Worm (Caenorhabditis elegans): ENCODE measurements around the gene mdh-1.
A peak's percentile ranks its signal among the peaks of the same experiment; 100 is the strongest.

mdh-1 gene

DNA sequence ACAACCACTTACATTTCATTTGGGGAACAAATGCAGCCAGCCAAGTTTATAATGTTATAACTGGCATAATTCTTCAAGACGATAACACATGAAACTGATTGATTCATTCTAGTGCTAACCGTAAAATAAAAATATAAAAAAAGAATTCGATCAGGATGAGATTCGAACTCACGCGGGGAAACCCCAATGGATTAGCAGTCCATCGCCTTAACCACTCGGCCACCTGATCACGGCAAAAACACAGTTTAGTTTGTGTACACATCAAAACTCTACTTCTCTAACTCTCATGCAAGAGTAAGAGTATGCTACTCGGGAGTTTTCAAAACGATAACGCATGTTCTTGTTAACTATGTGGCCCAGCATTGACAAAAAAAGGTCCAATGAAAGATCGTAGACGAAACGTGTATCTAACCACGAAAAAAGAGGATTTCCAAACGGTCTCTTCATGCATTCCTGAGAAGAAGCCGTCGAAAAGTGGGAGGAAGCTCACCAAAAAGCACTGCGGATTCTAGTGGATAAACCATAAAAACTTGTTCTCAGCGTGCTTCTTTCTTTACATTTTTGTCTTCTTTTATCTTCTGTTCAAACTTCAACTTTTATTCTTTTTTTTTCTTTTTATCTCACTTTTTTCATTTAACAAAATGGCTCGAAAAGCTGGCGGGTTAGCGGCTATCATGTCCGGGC lies 35.5 kb upstream of the mdh-1 start, which contains the start of gene twk-10:
Gene twk-10 (plus strand): TSS at position 634 of the 684 bp plus-strand sequence.
- TF ChIP-seq ceh-36 (tag; optimal IDR thresholded peaks at IDR 0.05): peak; percentile 23
- TF ChIP-seq B0310.2 (tag; optimal IDR thresholded peaks at IDR 0.05): no peak
- peak; percentile 62; the same call in 1 of the 2 replicates for TF ChIP-seq scrt-1 (GFP tag; IDR thresholded peaks at IDR 0.05)
- TF ChIP-seq hmg-4 (GFP tag; optimal IDR thresholded peaks at IDR 0.05): no peak
- no peak for TF ChIP-seq sea-1 (GFP tag; conservative IDR thresholded peaks at IDR 0.05)
- TF ChIP-seq ets-7 (tag; optimal IDR thresholded peaks at IDR 0.05): no peak
- TF ChIP-seq ceh-13 (GFP tag; optimal IDR thresholded peaks at IDR 0.05): no peak
- no peak for TF ChIP-seq F13C5.2 (tag; optimal IDR thresholded peaks at IDR 0.05)
- no peak for TF ChIP-seq ama-1 (optimal IDR thresholded peaks at IDR 0.05)
- TF ChIP-seq tbx-37 (GFP tag; conservative IDR thresholded peaks at IDR 0.05): 0 out of 2 replicates have a peak, but pooled peaks have one; percentile 39
- TF ChIP-seq tbx-11 (GFP tag; IDR thresholded peaks at IDR 0.05): no peak
- no peak for TF ChIP-seq hmbx-1 (tag; optimal IDR thresholded peaks at IDR 0.05)
- TF ChIP-seq tra-4 (tag; optimal IDR thresholded peaks at IDR 0.05): no peak
- peak; percentile 48 for TF ChIP-seq flt-1 (GFP tag; IDR thresholded peaks at IDR 0.05)
- no peak; the same call in 1 of the 2 replicates for TF ChIP-seq pes-1 (GFP tag; IDR thresholded peaks at IDR 0.05)

ce11 chrV:6549871-6550270 lies 33.5 kb upstream of the mdh-1 start, which contains the start of gene lipl-4:
Gene lipl-4, plus strand, starts transcription at chrV:6550171.
- no peak for TF ChIP-seq B0310.2 (tag; optimal IDR thresholded peaks at IDR 0.05)
- TF ChIP-seq aly-1 (tag; optimal IDR thresholded peaks at IDR 0.05): no peak
- no peak for TF ChIP-seq hmbx-1 (tag; optimal IDR thresholded peaks at IDR 0.05)
- no peak for TF ChIP-seq tbx-37 (GFP tag; conservative IDR thresholded peaks at IDR 0.05)
- no peak for TF ChIP-seq hnd-1 (tag; optimal IDR thresholded peaks at IDR 0.05)
- TF ChIP-seq hmg-4 (GFP tag; optimal IDR thresholded peaks at IDR 0.05): no peak
- no peak for TF ChIP-seq sea-1 (GFP tag; conservative IDR thresholded peaks at IDR 0.05)
- no peak for TF ChIP-seq ceh-13 (GFP tag; optimal IDR thresholded peaks at IDR 0.05)

ce11 chrV:6549148-6549547 lies 32.8 kb upstream of the mdh-1 start, which contains the start of gene K04A8.20:
Gene K04A8.20, plus strand, starts transcription at chrV:6549448.
- TF ChIP-seq ceh-13 (GFP tag; optimal IDR thresholded peaks at IDR 0.05) (no peak), tbx-11 (GFP tag; IDR thresholded peaks at IDR 0.05) (no peak), pes-1 (GFP tag; IDR thresholded peaks at IDR 0.05) (no peak), scrt-1 (GFP tag; IDR thresholded peaks at IDR 0.05) (no peak), ceh-36 (tag; optimal IDR thresholded peaks at IDR 0.05) (no peak), ets-7 (tag; optimal IDR thresholded peaks at IDR 0.05) (no peak), aly-1 (tag; optimal IDR thresholded peaks at IDR 0.05) (no peak), F13C5.2 (tag; optimal IDR thresholded peaks at IDR 0.05) (no peak), ama-1 (optimal IDR thresholded peaks at IDR 0.05) (no peak), sea-1 (GFP tag; conservative IDR thresholded peaks at IDR 0.05) (no peak), hmg-4 (GFP tag; optimal IDR thresholded peaks at IDR 0.05) (no peak), flt-1 (GFP tag; IDR thresholded peaks at IDR 0.05) (no peak), B0310.2 (tag; optimal IDR thresholded peaks at IDR 0.05) (no peak), tra-4 (tag; optimal IDR thresholded peaks at IDR 0.05) (no peak), hnd-1 (tag; optimal IDR thresholded peaks at IDR 0.05) (no peak), tbx-37 (GFP tag; conservative IDR thresholded peaks at IDR 0.05) (no peak)

- TF ChIP-seq hmbx-1 (tag; optimal IDR thresholded peaks at IDR 0.05) (no peak), tbx-11 (GFP tag; IDR thresholded peaks at IDR 0.05) (no peak), ets-7 (tag; optimal IDR thresholded peaks at IDR 0.05) (no peak)
These were observed 32.0 kb upstream of the mdh-1 start for ce11 chrV:6548309-6548708.

DNA sequence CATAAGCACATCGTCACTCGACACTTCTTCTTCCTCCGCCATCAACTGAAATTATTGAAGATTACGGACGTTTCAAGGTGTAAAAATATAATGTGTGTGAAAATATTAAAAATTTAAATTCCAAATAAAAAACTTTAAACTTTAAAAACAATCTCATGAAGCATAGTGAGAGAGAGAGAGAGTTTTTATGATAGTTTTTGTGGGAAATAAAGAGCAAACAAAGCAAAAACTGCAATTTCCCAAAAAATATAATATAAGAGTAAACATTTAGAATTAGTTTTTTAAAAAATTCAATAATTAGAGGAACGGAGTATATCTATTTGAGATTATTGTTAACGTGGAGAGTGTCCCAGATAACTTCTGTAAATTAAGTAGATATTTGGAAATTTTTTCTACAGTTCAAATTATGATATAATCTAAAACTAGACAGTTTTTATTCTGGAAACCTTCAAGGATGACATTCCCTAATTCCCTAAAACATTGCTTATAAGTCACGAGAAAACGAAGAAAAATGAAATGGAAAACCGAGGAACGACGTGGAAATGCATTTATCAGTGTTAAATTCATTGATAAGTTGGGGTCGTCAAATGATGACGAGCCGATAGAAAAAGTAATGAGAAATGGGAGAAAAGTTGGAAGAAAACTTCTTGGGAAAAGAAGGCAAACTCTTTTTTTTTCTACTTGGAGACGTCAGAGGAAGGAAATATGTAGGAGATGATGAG lies 30.3 kb upstream of the mdh-1 start, which contains the start of gene dre-1:
Gene dre-1 (minus strand): TSS at position 51 of the 722 bp plus-strand sequence.
- no peak for TF ChIP-seq sea-1 (GFP tag; conservative IDR thresholded peaks at IDR 0.05)

ce11 chrV:6544999-6545398 lies 28.7 kb upstream of the mdh-1 start:
- TF ChIP-seq ets-7 (tag; optimal IDR thresholded peaks at IDR 0.05): no peak
- no peak for TF ChIP-seq tbx-11 (GFP tag; IDR thresholded peaks at IDR 0.05)
- no peak for TF ChIP-seq ceh-13 (GFP tag; optimal IDR thresholded peaks at IDR 0.05)
- peak; percentile 35 for TF ChIP-seq hmg-4 (GFP tag; optimal IDR thresholded peaks at IDR 0.05)
- no peak for TF ChIP-seq ama-1 (optimal IDR thresholded peaks at IDR 0.05)

DNA sequence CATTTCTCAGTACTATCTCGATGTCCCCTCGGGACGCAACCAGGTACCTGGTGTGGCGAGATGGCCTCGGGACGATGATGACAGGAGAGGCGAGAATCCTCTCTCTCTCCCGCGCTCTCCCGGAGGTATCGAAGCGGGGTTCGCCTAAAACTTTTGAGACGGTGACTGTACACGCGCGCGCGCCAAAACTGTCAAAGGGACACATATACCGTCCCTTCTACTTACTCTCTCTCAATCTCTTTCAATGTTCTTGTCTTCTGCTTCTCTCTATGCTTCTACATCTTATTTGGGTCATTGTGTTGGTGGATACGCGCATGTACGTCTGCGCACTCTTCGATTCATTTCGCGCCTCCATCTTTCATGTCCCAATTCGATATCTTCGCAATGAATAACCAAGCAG lies 25.5 kb upstream of the mdh-1 start:
- TF ChIP-seq hmg-4 (GFP tag; optimal IDR thresholded peaks at IDR 0.05): peak; percentile 11
- TF ChIP-seq tbx-11 (GFP tag; IDR thresholded peaks at IDR 0.05): no peak
- TF ChIP-seq ceh-13 (GFP tag; optimal IDR thresholded peaks at IDR 0.05): no peak

DNA sequence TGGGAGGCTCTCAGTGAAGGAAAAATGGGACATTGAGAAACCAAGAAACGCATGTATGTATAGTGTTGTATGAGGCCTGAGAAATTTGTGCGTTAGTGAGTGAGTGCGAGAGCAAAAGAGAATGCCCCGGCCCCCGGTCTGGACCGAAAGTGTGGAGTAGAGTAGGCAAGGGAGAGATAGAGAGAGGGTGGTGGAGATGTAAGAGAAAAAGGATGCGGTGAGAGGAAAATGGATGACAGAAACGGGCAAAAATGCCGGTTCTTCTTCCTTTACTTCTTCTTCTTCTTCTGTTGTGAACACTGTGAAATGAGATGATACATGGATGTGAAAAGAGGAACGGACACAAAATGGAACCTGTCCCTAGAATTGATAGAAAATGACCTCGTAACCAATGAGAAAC lies 22.0 kb upstream of the mdh-1 start:
- TF ChIP-seq B0310.2 (tag; optimal IDR thresholded peaks at IDR 0.05): no peak
- no peak for TF ChIP-seq hmbx-1 (tag; optimal IDR thresholded peaks at IDR 0.05)
- TF ChIP-seq ceh-36 (tag; optimal IDR thresholded peaks at IDR 0.05): no peak
- no peak for TF ChIP-seq tra-4 (tag; optimal IDR thresholded peaks at IDR 0.05)
- peak; percentile 17 for TF ChIP-seq hmg-4 (GFP tag; optimal IDR thresholded peaks at IDR 0.05)
- TF ChIP-seq aly-1 (tag; optimal IDR thresholded peaks at IDR 0.05): peak; percentile 5

All from whole organism, early embryonic.